Fruit fly (Drosophila melanogaster) whole organism, embryonic: Measurements from ENCODE around the gene Polr1D.

Experiments used
- BEAF-32 ChIP-seq: fragments of 200-800 bp; sonication (Bioruptor generic); optimal IDR thresholded peaks from 3 replicates; lab custom pipeline; 2017; ENCODE audit warnings: missing biosample characterization, missing genetic modification characterization, mild to moderate bottlenecking, moderate library complexity, missing genetic modification reagents
- CG10274 ChIP-seq: fragments of 200-800 bp; sonication (Bioruptor generic); optimal IDR thresholded peaks from 3 replicates; lab custom pipeline; 2017; ENCODE audit warnings: missing biosample characterization, mild to moderate bottlenecking, missing genetic modification characterization
- CG10431 ChIP-seq: fragments of 200-800 bp; sonication (Bioruptor generic); optimal IDR thresholded peaks from 3 replicates; lab custom pipeline; 2018; ENCODE audit warnings: missing biosample characterization, mild to moderate bottlenecking, missing genetic modification characterization
- CG11696 ChIP-seq: fragments of 200-800 bp; sonication (Bioruptor generic); IDR thresholded peaks from 2 replicates; pipeline ENCODE4 v1.3.6; 2022; ENCODE audit warnings: missing biosample characterization, missing genetic modification characterization
- CG12769 ChIP-seq: fragments of 200-800 bp; sonication (Bioruptor generic); optimal IDR thresholded peaks from 2 replicates; lab custom pipeline; 2019; ENCODE audit warnings: missing biosample characterization, mild to moderate bottlenecking, missing genetic modification characterization, moderate library complexity
- CG12942 ChIP-seq: fragments of 200-800 bp; sonication (Bioruptor generic); optimal IDR thresholded peaks from 3 replicates; lab custom pipeline; 2016; ENCODE audit warnings: missing biosample characterization, missing genetic modification characterization
- CG13123 ChIP-seq: fragments of 200-800 bp; sonication (Bioruptor generic); optimal IDR thresholded peaks from 2 replicates; lab custom pipeline; 2016; ENCODE audit warnings: missing biosample characterization, missing genetic modification characterization
- CG1603 ChIP-seq: fragments of 200-800 bp; sonication (Bioruptor generic); optimal IDR thresholded peaks from 2 replicates; lab custom pipeline; 2019; ENCODE audit warnings: missing biosample characterization, mild to moderate bottlenecking, missing genetic modification characterization, moderate library complexity
- CG16813 ChIP-seq: fragments of 200-800 bp; sonication (Bioruptor generic); IDR thresholded peaks from 3 replicates; pipeline ENCODE4 v1.3.6; 2022; ENCODE audit warnings: missing biosample characterization, missing genetic modification characterization; ENCODE audit not compliant: partially characterized antibody
- CG17359 ChIP-seq: fragments of 200-800 bp; sonication (Bioruptor generic); optimal IDR thresholded peaks from 3 replicates; lab custom pipeline; 2018; ENCODE audit warnings: missing biosample characterization, mild to moderate bottlenecking, missing genetic modification characterization, moderate library complexity
- CG17802 ChIP-seq: fragments of 200-800 bp; sonication (Bioruptor generic); optimal IDR thresholded peaks from 2 replicates; lab custom pipeline; 2018; ENCODE audit warnings: missing biosample characterization, mild to moderate bottlenecking, missing genetic modification characterization, moderate library complexity
- CG18262 ChIP-seq: fragments of 200-800 bp; optimal IDR thresholded peaks from 3 replicates; lab custom pipeline; 2019; ENCODE audit warnings: missing biosample characterization, mild to moderate bottlenecking, missing genetic modification characterization, moderate library complexity
- CG2116 ChIP-seq: fragments of 200-800 bp; sonication (Bioruptor generic); optimal IDR thresholded peaks from 3 replicates; lab custom pipeline; 2018; ENCODE audit warnings: missing biosample characterization, mild to moderate bottlenecking, missing genetic modification characterization
- CG2712 ChIP-seq: fragments of 200-800 bp; optimal IDR thresholded peaks from 3 replicates; lab custom pipeline; 2019; ENCODE audit warnings: missing biosample characterization, mild to moderate bottlenecking, missing genetic modification characterization, moderate library complexity
- CG34422 ChIP-seq: fragments of 200-800 bp; sonication (Bioruptor generic); IDR thresholded peaks from 3 replicates; pipeline ENCODE4 v1.3.6; 2022; ENCODE audit warnings: missing biosample characterization, missing genetic modification characterization
- CG3726 ChIP-seq: fragments of 200-800 bp; sonication (Bioruptor generic); IDR thresholded peaks from 3 replicates; pipeline ENCODE4, ENCODE4 v1.3.6; 2022; ENCODE audit warnings: missing biosample characterization, missing genetic modification characterization
- CG6765 ChIP-seq: fragments of 200-800 bp; sonication (Bioruptor generic); optimal IDR thresholded peaks from 3 replicates; lab custom pipeline; 2017; ENCODE audit warnings: missing biosample characterization, mild to moderate bottlenecking, missing genetic modification characterization
- CG7786 ChIP-seq: fragments of 200-800 bp; sonication (Bioruptor generic); optimal IDR thresholded peaks from 2 replicates; lab custom pipeline; 2016; ENCODE audit warnings: missing biosample characterization, missing genetic modification characterization
- CG8290 ChIP-seq, 3 experiments: fragments of 200-800 bp; sonication (Bioruptor generic); optimal IDR thresholded peaks; 2 replicates each; lab custom pipeline; 2016 to 2019; ENCODE audit warnings: missing biosample characterization in 3 of 3, missing genetic modification characterization in 3 of 3, mild to moderate bottlenecking in 2 of 3, moderate library complexity in 1 of 3
- CG8944 ChIP-seq: fragments of 200-800 bp; sonication (Bioruptor generic); optimal IDR thresholded peaks from 3 replicates; lab custom pipeline; 2016; ENCODE audit warnings: missing biosample characterization, missing genetic modification characterization
- Deaf1 ChIP-seq: fragments of 200-800 bp; optimal IDR thresholded peaks from 3 replicates; lab custom pipeline; 2019; ENCODE audit warnings: missing biosample characterization, mild to moderate bottlenecking, missing genetic modification characterization, moderate library complexity
- Dip3 ChIP-seq: fragments of 200-800 bp; sonication (Bioruptor generic); optimal IDR thresholded peaks from 3 replicates; lab custom pipeline; 2016; ENCODE audit warnings: missing biosample characterization, missing genetic modification characterization
- E2f1 ChIP-seq: fragments of 200-800 bp; sonication (Bioruptor generic); IDR thresholded peaks from 2 replicates; pipeline ENCODE4 v1.3.6; 2022; ENCODE audit warnings: missing biosample characterization, missing genetic modification characterization
- Hand ChIP-seq: fragments of 200-800 bp; sonication (Bioruptor generic); optimal IDR thresholded peaks from 2 replicates; lab custom pipeline; 2017; ENCODE audit warnings: mild to moderate bottlenecking, missing biosample characterization, missing genetic modification reagents, missing genetic modification characterization
- MESR4 ChIP-seq: fragments of 200-800 bp; sonication (Bioruptor generic); optimal IDR thresholded peaks from 2 replicates; lab custom pipeline; 2018; ENCODE audit warnings: missing biosample characterization, mild to moderate bottlenecking, missing genetic modification characterization, moderate library complexity
- Meics ChIP-seq: fragments of 200-800 bp; sonication (Bioruptor generic); optimal IDR thresholded peaks from 2 replicates; lab custom pipeline; 2017; ENCODE audit warnings: missing biosample characterization, mild to moderate bottlenecking, missing genetic modification characterization
- Oli ChIP-seq: fragments of 200-800 bp; sonication (Bioruptor generic); optimal IDR thresholded peaks from 2 replicates; lab custom pipeline; 2018; ENCODE audit warnings: missing biosample characterization, mild to moderate bottlenecking, missing genetic modification characterization, moderate library complexity
- Xbp1 ChIP-seq: fragments of 200-800 bp; sonication (Bioruptor generic); optimal IDR thresholded peaks from 3 replicates; lab custom pipeline; 2016; ENCODE audit warnings: missing biosample characterization, mild to moderate bottlenecking, missing genetic modification characterization
- bsh ChIP-seq, 2 experiments: fragments of 200-800 bp; sonication (Bioruptor generic); optimal IDR thresholded peaks; 2 replicates each; lab custom pipeline; 2017 to 2018; ENCODE audit warnings: mild to moderate bottlenecking in 2 of 2, missing biosample characterization in 2 of 2, missing genetic modification characterization in 2 of 2, moderate library complexity in 1 of 2
- ftz-f1 ChIP-seq: fragments of 200-800 bp; sonication (Bioruptor generic); optimal IDR thresholded peaks from 2 replicates; lab custom pipeline; 2016; ENCODE audit warnings: missing biosample characterization, missing genetic modification characterization
- fu2 ChIP-seq: fragments of 200-800 bp; sonication (Bioruptor generic); optimal IDR thresholded peaks from 2 replicates; lab custom pipeline; 2016; ENCODE audit warnings: missing biosample characterization, missing genetic modification characterization
- gem ChIP-seq: fragments of 200-800 bp; sonication (Bioruptor generic); optimal IDR thresholded peaks from 2 replicates; lab custom pipeline; 2019; ENCODE audit warnings: missing biosample characterization, mild to moderate bottlenecking, missing genetic modification characterization, moderate library complexity
- grau ChIP-seq: fragments of 200-800 bp; optimal IDR thresholded peaks from 3 replicates; lab custom pipeline; 2019; ENCODE audit warnings: missing biosample characterization, mild to moderate bottlenecking, missing genetic modification characterization, moderate library complexity
- jigr1 ChIP-seq: fragments of 200-800 bp; sonication (Bioruptor generic); IDR thresholded peaks from 3 replicates; pipeline ENCODE4 v1.3.6; 2022; ENCODE audit warnings: missing biosample characterization, missing genetic modification characterization
- pho ChIP-seq: fragments of 200-800 bp; sonication (Bioruptor generic); optimal IDR thresholded peaks from 2 replicates; lab custom pipeline; 2016; ENCODE audit warnings: missing biosample characterization, missing genetic modification characterization
- pnt ChIP-seq: fragments of 200-800 bp; sonication (Bioruptor generic); optimal IDR thresholded peaks from 3 replicates; lab custom pipeline; 2016; ENCODE audit warnings: missing biosample characterization, missing genetic modification characterization
- prd ChIP-seq, 3 experiments: fragments of >200 bp in 2 of 3; fragments of 200-800 bp in 1 of 3; sonication (Bioruptor generic) in 1 of 3; optimal IDR thresholded peaks in 2 of 3; IDR thresholded peaks in 1 of 3; 2 replicates in 2 of 3; 3 replicates in 1 of 3; pipeline versions ENCODE4 v1.3.6 to Lab custom; 2017 to 2022; ENCODE audit warnings: missing biosample characterization in 1 of 3, missing genetic modification characterization in 1 of 3
- ranshi ChIP-seq: fragments of 200-800 bp; sonication (Bioruptor generic); IDR thresholded peaks from 2 replicates; pipeline ENCODE4 v1.3.6; 2022; ENCODE audit warnings: missing biosample characterization, missing genetic modification characterization
- ro ChIP-seq: fragments of 200-800 bp; sonication (Bioruptor generic); IDR thresholded peaks from 2 replicates; pipeline ENCODE4 v1.3.6; 2022; ENCODE audit warnings: missing biosample characterization, missing genetic modification characterization
- row ChIP-seq: fragments of 200-800 bp; sonication (Bioruptor generic); IDR thresholded peaks from 3 replicates; pipeline ENCODE4 v1.3.6; 2022; ENCODE audit warnings: missing biosample characterization, missing genetic modification characterization
- sc ChIP-seq, 3 experiments: fragments of >200 bp in 2 of 3; fragments of 200-800 bp in 1 of 3; sonication (Bioruptor generic) in 1 of 3; optimal IDR thresholded peaks; 2 replicates in 2 of 3; 3 replicates in 1 of 3; lab custom pipeline; 2017; ENCODE audit warnings: mild to moderate bottlenecking in 1 of 3, missing biosample characterization in 1 of 3, missing genetic modification characterization in 1 of 3, missing genetic modification reagents in 1 of 3
- seq ChIP-seq: fragments of 200-800 bp; sonication (Bioruptor generic); IDR thresholded peaks from 2 replicates; pipeline ENCODE4 v1.3.6; 2022; ENCODE audit warnings: missing biosample characterization, missing genetic modification characterization
- sisA ChIP-seq: fragments of 200-800 bp; sonication (Bioruptor generic); IDR thresholded peaks from 2 replicates; pipeline ENCODE4 v1.3.6; 2022; ENCODE audit warnings: missing biosample characterization, missing genetic modification characterization
- sna ChIP-seq: fragments of 200-800 bp; sonication (Bioruptor generic); IDR thresholded peaks from 2 replicates; pipeline ENCODE4 v1.3.6; 2022; ENCODE audit warnings: missing biosample characterization, missing genetic modification characterization; ENCODE audit not compliant: partially characterized antibody
- sqz ChIP-seq: fragments of 200-800 bp; sonication (Bioruptor generic); optimal IDR thresholded peaks from 3 replicates; lab custom pipeline; 2018; ENCODE audit warnings: missing biosample characterization, mild to moderate bottlenecking, missing genetic modification characterization
- sr ChIP-seq: fragments of 200-800 bp; sonication (Bioruptor generic); IDR thresholded peaks from 3 replicates; pipeline ENCODE4 v1.3.6; 2022; ENCODE audit warnings: missing biosample characterization, missing genetic modification characterization
- tx ChIP-seq: fragments of 200-800 bp; sonication (Bioruptor generic); optimal IDR thresholded peaks from 2 replicates; lab custom pipeline; 2016; ENCODE audit warnings: missing biosample characterization, missing genetic modification characterization
- zf30C ChIP-seq: fragments of 200-800 bp; sonication (Bioruptor generic); optimal IDR thresholded peaks from 3 replicates; lab custom pipeline; 2018; ENCODE audit warnings: missing biosample characterization, mild to moderate bottlenecking, missing genetic modification characterization
- zfh2 ChIP-seq: fragments of 200-800 bp; sonication (Bioruptor generic); optimal IDR thresholded peaks from 2 replicates; lab custom pipeline; 2016; ENCODE audit warnings: missing biosample characterization, missing genetic modification characterization

Polr1D gene

DNA sequence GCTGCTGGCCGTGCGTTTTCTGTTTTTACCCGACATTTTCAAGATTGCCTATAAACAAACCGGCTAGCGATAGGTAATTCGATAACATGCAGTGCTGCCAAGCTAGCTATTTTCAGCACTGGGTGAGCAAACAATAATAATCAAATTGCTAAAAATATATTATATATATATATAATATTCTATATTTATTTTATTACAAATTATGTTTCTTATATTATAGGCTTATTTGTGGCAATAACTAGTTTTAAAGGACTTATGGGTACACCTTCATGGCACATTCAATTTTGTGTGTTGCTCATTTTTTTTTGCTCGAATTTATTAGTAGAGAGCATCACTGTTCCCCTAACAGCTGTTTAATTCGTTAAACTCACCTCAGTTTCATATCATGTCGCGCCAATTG is 8.1 kb downstream of the Polr1D start (continued):
- TF ChIP-seq CG34422 (peak; percentile 57; the same call in 1 of the 3 replicates), CG8290 (GFP tag; optimal IDR thresholded peaks at IDR 0.05; lab: Kevin White, UChicago) (peak; percentile 17), CG8290 (tag; optimal IDR thresholded peaks at IDR 0.05; lab: Kevin White, UChicago) (no peak), jigr1 (GFP tag; lab: Robert Waterston, UW) (no peak), sna (no peak), CG13123 (peak; percentile 35), zf30C (GFP tag; lab: Kevin White, UChicago) (peak; percentile 49), sqz (GFP tag; lab: Kevin White, UChicago) (no peak), CG11696 (GFP tag; lab: Robert Waterston, UW) (no peak), Oli (tag; lab: Kevin White, UChicago) (peak; percentile 71), CG12942 (peak; percentile 43), row (GFP tag; lab: Robert Waterston, UW) (peak; percentile 96), fu2 (GFP tag; lab: Kevin White, UChicago) (no peak), CG10431 (GFP tag; lab: Kevin White, UChicago) (peak; percentile 66), sr (no peak), zfh2 (GFP tag; lab: Kevin White, UChicago) (peak; percentile 15), Xbp1 (GFP tag; lab: Kevin White, UChicago) (peak; percentile 63), gem (tag; lab: Kevin White, UChicago) (no peak), CG10274 (GFP tag; lab: Kevin White, UChicago) (no peak), Deaf1 (tag; lab: Kevin White, UChicago) (peak; percentile 1), CG2712 (tag; lab: Kevin White, UChicago) (peak; percentile 66), E2f1 (GFP tag; lab: Robert Waterston, UW) (peak; percentile 28; the same call in 1 of the 2 replicates), Dip3 (GFP tag; lab: Kevin White, UChicago) (no peak), CG18262 (tag; lab: Kevin White, UChicago) (peak; percentile 60), Meics (GFP tag; lab: Kevin White, UChicago) (no peak), BEAF-32 (GFP tag; lab: Kevin White, UChicago) (peak; percentile 23), pho (GFP tag; lab: Kevin White, UChicago) (no peak), CG3726 (no peak), MESR4 (GFP tag; lab: Kevin White, UChicago) (no peak), CG2116 (GFP tag; lab: Kevin White, UChicago) (peak; percentile 63), CG16813 (GFP tag; lab: Robert Waterston, UW) (no peak), Hand (GFP tag; lab: Kevin White, UChicago) (peak; percentile 23), prd (optimal IDR thresholded peaks at IDR 0.05; lab: Kevin White, UChicago) (no peak), prd (GFP tag; IDR thresholded peaks at IDR 0.05; lab: Robert Waterston, UW) (peak; percentile 58; the same call in 2 of the 3 replicates), CG7786 (GFP tag; lab: Kevin White, UChicago) (no peak), CG17359 (tag; lab: Kevin White, UChicago) (peak; percentile 28), grau (tag; lab: Kevin White, UChicago) (peak; percentile 76), CG12769 (tag; lab: Kevin White, UChicago) (no peak), ro (no peak), sisA (GFP tag; lab: Robert Waterston, UW) (no peak), seq (GFP tag; lab: Robert Waterston, UW) (no peak), CG8944 (GFP tag; lab: Kevin White, UChicago) (no peak), sc (optimal IDR thresholded peaks at IDR 0.05; lab: Kevin White, UChicago) (no peak), sc (GFP tag; optimal IDR thresholded peaks at IDR 0.05; lab: Kevin White, UChicago) (no peak), CG6765 (no peak), CG17802 (tag; lab: Kevin White, UChicago) (no peak), bsh (GFP tag; optimal IDR thresholded peaks at IDR 0.05; lab: Kevin White, UChicago) (peak in 1 of 2 experiments; percentile 65), ftz-f1 (GFP tag; lab: Kevin White, UChicago) (no peak), CG1603 (tag; lab: Kevin White, UChicago) (no peak), pnt (GFP tag; lab: Kevin White, UChicago) (no peak), ranshi (no peak), tx (no peak)
